Worm (Caenorhabditis elegans): ENCODE results near the gene W05H9.2.

Gene W05H9.2

DNA sequence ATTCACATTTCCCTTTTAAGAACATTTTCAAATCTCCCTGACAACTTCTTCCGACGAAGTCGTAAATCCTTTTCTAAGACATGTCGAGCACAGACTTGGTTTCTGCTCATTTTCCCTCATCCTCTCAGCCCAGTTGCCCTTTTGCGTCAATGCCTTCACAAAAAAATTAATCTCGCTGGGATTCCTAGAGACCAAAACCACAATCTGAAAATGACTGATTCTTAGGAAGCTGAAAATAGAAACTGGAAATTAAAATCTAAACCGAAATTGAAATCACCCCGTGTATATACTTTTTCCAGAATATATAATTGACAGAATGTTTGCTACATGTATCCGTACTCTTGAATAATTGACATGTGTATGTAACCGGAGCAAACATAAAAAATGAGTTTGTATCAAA lies 19.8 kb upstream of the W05H9.2 start:
- no peak for TF ChIP-seq fax-1 (tag; optimal IDR thresholded peaks at IDR 0.05)
- TF ChIP-seq ztf-16 (tag; optimal IDR thresholded peaks at IDR 0.05): no peak
- TF ChIP-seq ceh-19 (GFP tag; optimal IDR thresholded peaks at IDR 0.05): no peak
- TF ChIP-seq hlh-15 (tag; optimal IDR thresholded peaks at IDR 0.05): no peak
- TF ChIP-seq T23F11.4 (GFP tag; optimal IDR thresholded peaks at IDR 0.05): no peak
- no peak for TF ChIP-seq ahr-1 (tag; optimal IDR thresholded peaks at IDR 0.05)
- no peak for TF ChIP-seq unc-3 (GFP tag; conservative IDR thresholded peaks at IDR 0.05)
- no peak for TF ChIP-seq unc-3 (tag; optimal IDR thresholded peaks at IDR 0.05)
- TF ChIP-seq ets-4 (tag; optimal IDR thresholded peaks at IDR 0.05): no peak
- no peak for TF ChIP-seq tbx-2 (tag; optimal IDR thresholded peaks at IDR 0.05)
- TF ChIP-seq ceh-48 (tag; optimal IDR thresholded peaks at IDR 0.05): no peak
- no peak for TF ChIP-seq ceh-18 (tag; optimal IDR thresholded peaks at IDR 0.05)

DNA sequence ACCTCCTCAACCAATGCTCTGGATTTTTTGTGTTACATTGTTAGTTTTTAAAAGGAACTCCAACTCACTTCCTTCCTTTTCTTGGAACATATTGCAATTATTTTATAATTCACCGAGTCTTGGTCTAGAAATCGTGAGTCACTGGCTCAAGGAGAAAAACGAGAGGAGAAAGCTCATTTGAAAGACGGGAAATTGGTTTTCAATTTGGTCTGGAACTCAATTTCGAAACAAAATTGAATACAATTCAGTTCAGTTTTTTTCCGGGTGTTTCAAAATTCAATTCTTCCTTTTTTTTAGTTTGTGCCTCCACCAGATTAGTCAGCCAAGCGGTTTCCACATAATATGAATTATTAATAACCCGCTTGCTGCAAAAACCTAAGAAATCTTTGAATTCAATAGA lies 19.0 kb upstream of the W05H9.2 start:
- TF ChIP-seq ttx-3 (tag; optimal IDR thresholded peaks at IDR 0.05) (no peak), unc-42 (tag; optimal IDR thresholded peaks at IDR 0.05) (peak; percentile 43)

DNA sequence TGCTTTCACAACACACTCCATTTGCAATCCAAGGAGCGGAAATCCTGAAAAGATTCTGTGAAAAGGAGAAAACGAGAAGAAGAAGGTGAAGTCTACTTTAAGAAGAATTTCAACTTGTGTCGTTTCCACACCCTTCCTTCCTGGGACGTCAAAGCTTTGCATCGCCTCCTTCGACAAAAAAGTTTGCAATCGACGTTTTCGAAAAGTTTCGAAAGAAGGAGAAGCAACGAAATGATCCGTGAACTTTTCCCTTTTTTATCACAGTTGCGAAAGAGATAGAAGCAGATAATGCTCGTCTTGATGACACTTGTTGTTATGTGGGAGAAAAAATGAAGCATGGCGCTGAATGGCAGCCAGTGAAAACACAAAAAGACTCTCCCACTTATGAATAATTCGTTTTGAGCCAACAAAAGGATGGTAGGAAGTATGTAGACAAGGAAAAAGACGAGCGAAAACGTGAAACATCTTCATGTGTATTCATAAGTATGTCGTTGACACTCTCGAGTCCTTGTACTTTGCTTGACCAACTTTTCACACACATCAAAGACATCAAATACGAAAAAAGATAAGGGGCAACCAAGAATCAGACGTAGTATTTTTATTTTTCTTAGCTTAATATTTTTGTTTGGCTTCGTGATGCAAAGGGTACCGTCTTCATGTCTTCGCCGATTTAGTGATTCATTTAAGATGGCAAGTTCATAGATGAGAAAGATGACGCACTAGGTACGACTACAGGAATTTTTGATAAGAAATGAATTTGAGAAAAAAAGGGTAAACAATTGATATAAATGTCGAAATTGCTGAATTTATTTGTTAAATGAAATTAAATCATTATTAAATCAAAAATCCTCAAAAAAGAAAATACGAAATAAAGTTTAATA lies 17.8 kb upstream of the W05H9.2 start:
- no peak for TF ChIP-seq ahr-1 (tag; optimal IDR thresholded peaks at IDR 0.05)
- peak; percentile 28 for TF ChIP-seq ceh-31 (tag; optimal IDR thresholded peaks at IDR 0.05)

DNA sequence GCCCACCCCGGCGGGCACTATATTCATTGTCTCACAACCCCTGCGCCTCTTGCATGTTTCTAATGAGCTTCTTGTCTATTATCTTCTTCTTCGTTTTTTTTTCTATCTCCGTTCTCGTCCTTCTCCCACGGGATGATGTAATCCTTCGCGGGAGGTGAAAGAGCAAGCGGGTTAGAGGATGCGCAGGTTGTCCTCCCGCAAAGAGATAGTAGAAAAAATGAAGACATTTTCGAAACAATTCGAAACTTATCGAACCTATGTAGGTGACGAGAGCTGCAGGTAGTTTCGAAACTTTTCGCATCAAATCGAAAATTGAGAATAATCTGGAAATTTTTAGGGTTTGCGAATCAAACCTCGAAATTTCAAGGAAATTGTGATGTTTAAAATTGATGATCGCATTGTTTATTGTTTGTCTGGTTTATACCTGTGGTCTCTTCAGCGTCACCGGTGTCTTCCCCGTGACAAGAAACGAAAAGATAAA lies 16.5 kb upstream of the W05H9.2 start:
- TF ChIP-seq ceh-18 (tag; optimal IDR thresholded peaks at IDR 0.05): peak; percentile 73
- no peak for TF ChIP-seq eyg-1 (tag; optimal IDR thresholded peaks at IDR 0.05)
- no peak for TF ChIP-seq ahr-1 (tag; optimal IDR thresholded peaks at IDR 0.05)
- TF ChIP-seq tbx-2 (tag; optimal IDR thresholded peaks at IDR 0.05): peak; percentile 25

DNA sequence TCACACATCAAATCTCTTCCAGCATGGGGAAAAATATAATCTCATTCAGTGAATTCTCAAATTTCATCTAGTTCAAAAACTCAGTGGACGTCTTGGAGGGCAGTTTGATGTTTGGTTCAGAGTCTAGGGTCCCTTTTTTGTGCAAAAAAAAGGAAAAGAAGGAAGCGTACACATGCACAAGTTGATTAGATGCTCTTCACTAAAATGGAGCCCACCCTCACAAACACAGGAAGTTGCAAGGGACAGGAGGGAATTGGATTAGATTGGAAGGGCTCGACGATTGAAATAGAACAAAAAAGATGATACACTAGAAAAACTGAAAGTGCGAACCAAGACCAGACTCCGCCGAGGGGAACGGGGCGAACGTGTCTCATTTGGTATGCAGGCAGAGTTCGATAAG lies 16.0 kb upstream of the W05H9.2 start:
- TF ChIP-seq unc-86 (tag; optimal IDR thresholded peaks at IDR 0.05): no peak
- TF ChIP-seq unc-42 (tag; optimal IDR thresholded peaks at IDR 0.05): peak; percentile 97
- TF ChIP-seq nfya-1 (tag; optimal IDR thresholded peaks at IDR 0.05): no peak
- no peak for TF ChIP-seq elt-4 (tag; optimal IDR thresholded peaks at IDR 0.05)
- no peak for TF ChIP-seq pax-1 (tag; optimal IDR thresholded peaks at IDR 0.05)
- TF ChIP-seq ceh-31 (tag; optimal IDR thresholded peaks at IDR 0.05): peak; percentile 19
- TF ChIP-seq Y22D7AL.16 (tag; optimal IDR thresholded peaks at IDR 0.05): no peak
- no peak for TF ChIP-seq C08G9.2 (tag; optimal IDR thresholded peaks at IDR 0.05)
- TF ChIP-seq ceh-19 (GFP tag; optimal IDR thresholded peaks at IDR 0.05): no peak
- no peak for TF ChIP-seq ceh-45 (GFP tag; IDR thresholded peaks at IDR 0.05)
- TF ChIP-seq ref-2 (tag; optimal IDR thresholded peaks at IDR 0.05): no peak
- no peak for TF ChIP-seq madf-2 (tag; optimal IDR thresholded peaks at IDR 0.05)
- TF ChIP-seq hlh-6 (tag; optimal IDR thresholded peaks at IDR 0.05): no peak

DNA sequence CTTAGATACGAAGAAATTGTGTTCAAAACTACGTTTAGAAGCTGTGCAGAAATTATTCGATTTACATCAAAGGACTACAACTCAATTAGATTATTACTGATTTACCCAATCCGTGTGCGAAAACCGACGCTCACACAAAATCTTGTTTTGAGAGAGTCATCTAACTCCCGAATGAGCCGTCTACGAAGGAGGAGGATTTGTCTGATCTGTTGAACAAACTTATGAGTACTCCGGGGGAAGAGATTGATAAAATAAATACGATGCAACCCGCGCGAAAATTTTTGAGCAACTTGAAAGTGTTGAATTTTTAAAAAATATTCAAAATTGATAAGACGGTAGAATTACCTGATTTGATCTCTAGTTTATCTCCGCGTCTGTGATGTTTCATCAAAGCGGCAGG lies 15.5 kb upstream of the W05H9.2 start:
- TF ChIP-seq ttx-3 (tag; optimal IDR thresholded peaks at IDR 0.05) (no peak), pha-2 (tag; optimal IDR thresholded peaks at IDR 0.05) (no peak), unc-3 (GFP tag; conservative IDR thresholded peaks at IDR 0.05) (no peak), unc-3 (tag; optimal IDR thresholded peaks at IDR 0.05) (no peak), sox-4 (tag; optimal IDR thresholded peaks at IDR 0.05) (no peak), nfya-1 (tag; optimal IDR thresholded peaks at IDR 0.05) (no peak), ahr-1 (tag; optimal IDR thresholded peaks at IDR 0.05) (no peak), fax-1 (tag; optimal IDR thresholded peaks at IDR 0.05) (no peak), sox-2 (GFP tag; IDR thresholded peaks at IDR 0.05) (no peak), tbx-2 (tag; optimal IDR thresholded peaks at IDR 0.05) (no peak), pax-1 (tag; optimal IDR thresholded peaks at IDR 0.05) (no peak), ref-2 (tag; optimal IDR thresholded peaks at IDR 0.05) (no peak), fkh-6 (tag; optimal IDR thresholded peaks at IDR 0.05) (no peak), elt-2 (tag; optimal IDR thresholded peaks at IDR 0.05) (no peak), Y22D7AL.16 (tag; optimal IDR thresholded peaks at IDR 0.05) (no peak), unc-42 (tag; optimal IDR thresholded peaks at IDR 0.05) (no peak), rnt-1 (tag; optimal IDR thresholded peaks at IDR 0.05) (no peak), unc-86 (tag; optimal IDR thresholded peaks at IDR 0.05) (no peak)

Measured in whole organism, late embryonic.